Worm (Caenorhabditis elegans) whole organism, dauer: ENCODE measurements around the gene F09D12.2.
"Not testable (repeated sequence)": the region's sequence is repeated elsewhere in the genome, so short reads cannot be mapped to it uniquely, and the experiment has no call there.

Source experiments
- unc-62 ChIP-seq: sonication (generic microtip); optimal IDR thresholded peaks from 2 replicates; lab custom pipeline; 2017; ENCODE audit warnings: missing biosample characterization, missing genetic modification reagents, missing genetic modification characterization

The F09D12.2 gene

DNA sequence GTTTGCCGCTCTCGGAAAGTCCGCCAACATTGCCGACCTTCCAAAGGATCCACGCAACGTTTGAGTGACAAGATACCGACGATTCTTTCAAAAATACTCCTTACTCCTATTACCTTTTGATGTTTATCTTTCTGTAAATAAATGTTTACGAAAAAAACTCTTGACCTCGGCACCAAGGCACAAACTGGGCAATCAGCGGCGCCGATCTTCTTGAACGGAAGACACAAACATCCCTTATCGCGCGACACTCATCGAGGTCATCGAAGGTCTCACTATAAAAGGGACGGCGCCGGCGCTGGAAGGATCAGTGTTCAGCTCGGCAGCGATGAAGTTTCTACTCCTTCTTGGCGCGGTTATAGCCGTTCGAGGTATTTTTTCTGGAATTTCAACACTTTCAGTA lies 4.6 kb downstream of the F09D12.2 start, which contains the start of gene grd-3:
grd-3 (plus strand) TSS at position 302 of the 400 bp plus-strand sequence.
- no peak for TF ChIP-seq unc-62

ce11 chrIV:3438022-3438421 lies 6.0 kb downstream of the F09D12.2 start, which contains the start of gene grd-13:
TSS of gene grd-13 (plus strand) at chrIV:3438312.
- no peak for TF ChIP-seq unc-62

ce11 chrIV:3436021-3436420 lies 8.0 kb downstream of the F09D12.2 start, which contains the start of gene srz-32:
TSS of gene srz-32 (plus strand) at chrIV:3436321.
- TF ChIP-seq unc-62, result no peak

DNA sequence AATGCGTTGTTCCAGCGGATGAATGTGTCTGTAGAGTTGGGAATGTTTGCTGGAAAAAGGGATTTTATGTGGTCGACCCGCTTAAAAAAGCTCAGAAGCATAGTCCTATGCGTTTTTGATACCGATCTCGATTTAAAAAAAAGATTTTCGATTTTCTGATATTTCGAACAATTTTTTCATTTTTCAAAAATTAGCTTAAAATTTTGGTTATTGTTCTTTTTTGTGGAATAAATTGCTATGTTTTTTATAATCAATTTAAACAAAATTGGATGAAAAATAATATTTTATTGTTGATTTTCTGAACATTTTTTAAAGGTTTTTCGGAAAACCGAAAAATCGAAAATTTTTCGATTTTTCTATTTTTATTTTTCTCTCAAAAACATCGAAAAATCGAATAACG lies 10.6 kb downstream of the F09D12.2 start, which contains the start of gene C04C3.7:
C04C3.7 (minus strand) TSS at position 101 of the 400 bp plus-strand sequence.
- not testable (repeated sequence) for TF ChIP-seq unc-62

DNA sequence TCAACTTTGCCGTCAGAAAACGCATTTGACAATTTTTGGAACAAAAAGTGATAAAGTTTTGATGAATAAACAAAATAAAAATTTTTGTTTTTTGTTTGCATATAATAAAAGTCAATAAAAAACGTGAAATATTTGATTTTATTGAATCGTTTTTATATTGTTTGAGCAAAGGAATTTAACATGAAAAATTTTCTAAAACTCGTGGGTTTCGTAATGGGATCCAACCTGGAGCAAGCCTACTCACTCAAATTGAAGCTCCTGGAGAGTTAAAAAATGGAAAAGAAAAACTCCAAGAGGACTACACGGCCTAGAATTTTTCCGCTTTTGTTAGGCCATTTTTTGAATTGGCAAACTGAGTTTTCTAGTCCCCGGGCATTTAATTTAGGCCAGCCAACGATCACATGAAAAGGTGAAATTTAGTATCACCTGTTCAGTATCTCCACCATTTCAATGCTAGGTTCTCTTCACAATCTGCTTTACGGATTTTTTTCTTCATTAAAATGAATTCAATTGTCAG lies 15.5 kb downstream of the F09D12.2 start, which contains the start of the genes C04C3.9 and srz-60:
C04C3.9 (minus strand) TSS at position 101 of the 517 bp plus-strand sequence.
srz-60 (plus strand) TSS at position 467 of the 517 bp plus-strand sequence.
- TF ChIP-seq unc-62, result no peak

ce11 chrIV:3422516-3422915 lies 21.5 kb downstream of the F09D12.2 start, which contains the start of gene C04C3.6:
TSS of gene C04C3.6 (minus strand) at chrIV:3422616.
- TF ChIP-seq unc-62, result no peak

ce11 chrIV:3418741-3419140 lies 25.3 kb downstream of the F09D12.2 start:
- no peak for TF ChIP-seq unc-62

- TF ChIP-seq unc-62, result no peak
Observed at ce11 chrIV:3415383-3415782, 28.6 kb downstream of the F09D12.2 start, which contains the start of gene lgc-9. TSS of gene lgc-9 (plus strand) at chrIV:3415683.

DNA sequence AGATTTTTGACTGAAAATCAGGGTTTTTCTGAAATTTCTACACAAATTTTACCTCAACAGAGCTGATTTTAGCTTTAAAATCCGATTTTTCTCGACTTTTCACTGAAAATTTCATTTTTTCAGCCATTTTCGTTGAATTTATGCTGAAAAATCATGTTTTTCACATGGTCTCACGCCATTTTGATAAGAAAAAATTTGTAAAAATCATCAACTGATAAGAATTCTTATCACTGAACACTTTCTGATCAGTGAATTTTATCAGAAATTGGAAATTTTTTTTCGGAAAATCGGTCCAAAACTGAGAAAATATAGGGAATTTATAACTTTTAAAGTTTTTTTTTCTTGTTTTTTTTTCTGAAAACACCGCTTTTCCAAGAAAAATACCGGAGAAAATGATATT lies 43.1 kb downstream of the F09D12.2 start:
- TF ChIP-seq unc-62, result no peak

DNA sequence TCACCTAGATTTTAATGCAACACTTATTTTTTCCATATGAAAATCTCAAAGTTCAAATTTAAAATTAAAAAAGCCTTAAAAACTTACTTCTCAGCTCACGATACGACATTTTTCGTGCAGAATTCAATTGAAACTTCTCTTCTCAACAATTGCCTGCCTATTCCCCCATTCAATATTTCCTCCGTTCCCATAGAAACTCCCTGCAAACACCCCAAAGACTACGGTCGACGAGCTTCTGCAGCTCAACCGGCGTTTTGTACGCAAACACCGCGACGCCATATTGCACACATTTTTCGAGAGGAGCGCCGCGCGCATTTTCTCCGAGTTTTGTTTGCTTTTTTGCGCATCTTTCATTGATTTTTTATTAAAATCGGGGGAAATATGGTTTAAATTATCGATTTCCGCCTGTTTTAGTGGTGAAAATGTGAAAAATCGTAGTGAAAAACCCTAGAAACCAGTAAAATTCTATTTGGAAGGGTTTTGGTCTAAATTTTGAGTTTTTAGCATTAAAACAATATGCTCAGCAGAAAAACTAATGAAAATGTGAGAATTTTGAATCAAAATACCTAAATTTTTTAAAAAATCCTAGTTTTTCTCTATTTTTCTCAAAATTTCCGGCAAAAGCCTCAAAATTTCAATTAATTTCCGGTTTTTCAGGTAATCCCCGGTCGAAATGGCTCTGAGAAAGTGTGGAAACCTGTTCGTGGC lies 44.8 kb downstream of the F09D12.2 start, which contains the start of the genes dyf-3 and pdhb-1:
dyf-3 (minus strand) TSS at position 217 of the 708 bp plus-strand sequence.
pdhb-1 (plus strand) TSS at position 658 of the 708 bp plus-strand sequence.
- no peak for TF ChIP-seq unc-62

ce11 chrIV:3398078-3398477 lies 45.9 kb downstream of the F09D12.2 start:
- TF ChIP-seq unc-62, result no peak

ce11 chrIV:3395581-3395980 lies 48.4 kb downstream of the F09D12.2 start, which contains the start of gene C04C3.14:
TSS of gene C04C3.14 (plus strand) at chrIV:3395881.
- no peak for TF ChIP-seq unc-62

- TF ChIP-seq unc-62, result not testable (repeated sequence)
Observed at ce11 chrIV:3394066-3394465, 49.9 kb downstream of the F09D12.2 start, which contains the start of gene C04C3.4. TSS of gene C04C3.4 (plus strand) at chrIV:3394366.
